Worm (Caenorhabditis elegans): Measurements from ENCODE around the gene srg-22.

DNA sequence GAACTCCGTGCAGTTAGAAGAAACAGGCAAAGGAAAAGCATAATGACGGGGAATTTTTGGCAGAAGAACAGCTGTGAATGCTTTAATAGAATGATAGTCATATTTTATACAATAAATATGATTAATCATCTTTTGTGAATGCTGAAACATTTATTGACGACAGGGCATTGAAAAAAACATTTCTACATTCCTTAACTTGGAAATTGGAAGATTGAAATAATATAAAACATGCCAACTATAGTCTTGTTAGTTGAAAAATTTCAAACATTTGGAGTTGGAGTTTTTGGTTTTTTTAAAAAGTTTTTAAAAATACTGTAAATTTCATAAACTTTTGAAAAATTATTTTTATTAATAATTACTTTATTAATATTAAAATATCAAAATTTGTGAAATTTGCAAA, 3.6 kb upstream of the srg-22 start, which contains the start of gene Y25C1A.14:
- no peak for TF ChIP-seq nhr-77 (tag; optimal IDR thresholded peaks at IDR 0.05)
- TF ChIP-seq nhr-28 (tag; optimal IDR thresholded peaks at IDR 0.05) = no peak
- TF ChIP-seq ceh-82 (tag; optimal IDR thresholded peaks at IDR 0.05) = no peak
- TF ChIP-seq ama-1 (optimal IDR thresholded peaks at IDR 0.05) = no peak
